Fruit fly (Drosophila melanogaster) Kc167 (cell line): Measurements from ENCODE around the gene CG7275.

Experiments used
- Myc ChIP-seq: fragments of >200 bp; optimal IDR thresholded peaks from 2 replicates; lab custom pipeline; 2017; ENCODE audit warnings: missing external identifiers
- h ChIP-seq: fragments of >200 bp; optimal IDR thresholded peaks from 3 replicates; lab custom pipeline; 2018; ENCODE audit warnings: missing external identifiers
- insv ChIP-seq: fragments of >200 bp; optimal IDR thresholded peaks from 3 replicates; lab custom pipeline; 2018; ENCODE audit warnings: missing external identifiers
- psq ChIP-seq: fragments of >200 bp; optimal IDR thresholded peaks from 2 replicates; lab custom pipeline; 2017; ENCODE audit warnings: missing external identifiers
- ttk ChIP-seq: sonication (Bioruptor generic); optimal IDR thresholded peaks from 2 replicates; lab custom pipeline; 2017; ENCODE audit warnings: missing external identifiers

dm6 chr3L:15498745-15499144 lies at the start of gene CG7275:
- TF ChIP-seq h (lab: Kevin White, UChicago) (no peak), insv (lab: Kevin White, UChicago) (no peak), psq (lab: Kevin White, UChicago) (no peak), Myc (no peak), ttk (no peak)
